Worm (Caenorhabditis elegans) whole organism, L2 larva: ENCODE data around the gene Y61A9LA.4.

Source experiments
- nhr-11 ChIP-seq: fragments of 150-350 bp; optimal IDR thresholded peaks from 2 replicates; lab custom pipeline; 2014; ENCODE audit warnings: missing biosample characterization, missing genetic modification characterization
- unc-62 ChIP-seq: fragments of 150-350 bp; optimal IDR thresholded peaks from 2 replicates; lab custom pipeline; 2014; ENCODE audit warnings: missing biosample characterization, missing genetic modification reagents, missing genetic modification characterization

DNA sequence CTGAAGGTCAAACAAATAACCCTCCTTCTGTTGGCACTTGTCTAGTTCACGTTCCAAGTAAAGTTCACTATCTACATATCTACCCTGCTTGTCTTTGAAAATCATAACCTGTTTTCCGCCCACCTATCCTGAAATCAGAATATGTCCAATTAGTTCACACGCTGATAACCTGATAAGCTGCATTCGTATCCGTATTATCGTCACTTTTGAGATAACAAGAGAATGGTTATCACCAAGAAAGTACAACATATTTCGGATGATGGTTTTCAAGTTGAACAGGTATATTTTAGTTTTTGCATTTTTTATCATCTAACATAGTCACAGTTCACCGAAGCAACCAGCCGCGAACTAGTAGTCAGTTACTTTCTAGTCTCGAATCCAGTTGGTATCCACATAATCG is 30.2 kb downstream of the Y61A9LA.4 start:
- TF ChIP-seq unc-62, result no peak
- TF ChIP-seq nhr-11 (tag; lab: Kevin White, UChicago), result no peak
